Worm (Caenorhabditis elegans) whole organism, young adult: ENCODE measurements around the gene srlf-30.

Experiments used
- C17E4.6 ChIP-seq: fragments of 200-800 bp; sonication (Bioruptor generic); IDR thresholded peaks from 2 replicates; pipeline ENCODE4 v1.3.6; 2022; ENCODE audit warnings: missing genetic modification reagents, missing genetic modification characterization, missing compliant biosample characterization
- D2030.7 ChIP-seq: fragments of 200-800 bp; sonication (Bioruptor generic); IDR thresholded peaks from 2 replicates; pipeline ENCODE4 v1.3.6; 2022; ENCODE audit warnings: missing genetic modification reagents, missing genetic modification characterization, missing compliant biosample characterization
- F22D6.2 ChIP-seq: sonication (generic microtip); optimal IDR thresholded peaks from 2 replicates; lab custom pipeline; 2016; ENCODE audit warnings: mild to moderate bottlenecking, missing genetic modification characterization, missing compliant biosample characterization
- F37B4.10 ChIP-seq: fragments of 200-800 bp; sonication (Bioruptor generic); IDR thresholded peaks from 2 replicates; pipeline ENCODE4 v1.3.6; 2022; ENCODE audit warnings: missing genetic modification characterization, missing compliant biosample characterization
- F49E8.2 ChIP-seq: sonication (generic microtip); optimal IDR thresholded peaks from 3 replicates; lab custom pipeline; 2017; ENCODE audit warnings: missing genetic modification characterization, mild to moderate bottlenecking, missing compliant biosample characterization, antibody characterized with exemption, moderate library complexity; ENCODE audit not compliant: insufficient read depth
- Y67H2A.10 ChIP-seq: fragments of 200-800 bp; sonication (Bioruptor generic); conservative IDR thresholded peaks from 2 replicates; pipeline ENCODE4 v1.3.6; 2022; ENCODE audit warnings: missing genetic modification reagents, missing genetic modification characterization, missing compliant biosample characterization
- Y79H2A.3 ChIP-seq: fragments of 200-800 bp; sonication (Bioruptor generic); conservative IDR thresholded peaks from 2 replicates; pipeline ENCODE4 v1.3.6; 2022; ENCODE audit warnings: missing genetic modification reagents, missing genetic modification characterization, missing compliant biosample characterization
- ZK185.1 ChIP-seq: sonication (generic microtip); optimal IDR thresholded peaks from 2 replicates; lab custom pipeline; 2016; ENCODE audit warnings: mild to moderate bottlenecking, missing genetic modification characterization, missing compliant biosample characterization; ENCODE audit not compliant: poor library complexity, severe bottlenecking
- ama-1 ChIP-seq, 3 experiments: fragments of 150-350 bp in 1 of 3; sonication (generic microtip) in 2 of 3; optimal IDR thresholded peaks; 2 replicates each; lab custom pipeline; 2014 to 2018; ENCODE audit warnings: missing biosample characterization in 2 of 3, missing genetic modification characterization in 2 of 3, missing genetic modification reagents in 2 of 3
- athp-1 ChIP-seq: sonication (generic microtip); optimal IDR thresholded peaks from 2 replicates; lab custom pipeline; 2017; ENCODE audit warnings: mild to moderate bottlenecking, missing genetic modification characterization, missing compliant biosample characterization
- attf-6 ChIP-seq: fragments of 200-800 bp; sonication (Bioruptor generic); IDR thresholded peaks from 2 replicates; pipeline ENCODE4 v1.3.6; 2022; ENCODE audit warnings: missing genetic modification reagents, missing genetic modification characterization, missing compliant biosample characterization
- bed-1 ChIP-seq: fragments of 200-800 bp; sonication (Bioruptor generic); IDR thresholded peaks from 2 replicates; pipeline ENCODE4 v1.3.6; 2022; ENCODE audit warnings: missing genetic modification reagents, missing genetic modification characterization, missing compliant biosample characterization
- cebp-2 ChIP-seq: fragments of 200-800 bp; sonication (Bioruptor generic); IDR thresholded peaks from 2 replicates; pipeline ENCODE4 v1.3.6; 2022; ENCODE audit warnings: missing genetic modification characterization, missing compliant biosample characterization
- ceh-58 ChIP-seq: fragments of 200-800 bp; sonication (Bioruptor generic); IDR thresholded peaks from 2 replicates; pipeline ENCODE4 v1.3.6; 2022; ENCODE audit warnings: missing genetic modification characterization, missing compliant biosample characterization
- chd-7 ChIP-seq: sonication (generic microtip); optimal IDR thresholded peaks from 2 replicates; lab custom pipeline; 2016; ENCODE audit warnings: mild to moderate bottlenecking, missing genetic modification characterization, moderate library complexity, missing compliant biosample characterization
- egl-44 ChIP-seq: fragments of 200-800 bp; sonication (Bioruptor generic); IDR thresholded peaks from 2 replicates; pipeline ENCODE4 v1.3.6; 2022; ENCODE audit warnings: missing genetic modification reagents, missing genetic modification characterization, missing compliant biosample characterization
- egrh-3 ChIP-seq: fragments of 200-800 bp; sonication (Bioruptor generic); IDR thresholded peaks from 2 replicates; pipeline ENCODE4 v1.3.6; 2022; ENCODE audit warnings: missing genetic modification reagents, missing genetic modification characterization, missing compliant biosample characterization
- ekl-4 ChIP-seq: fragments of 200-800 bp; sonication (Bioruptor generic); IDR thresholded peaks from 2 replicates; pipeline ENCODE4 v1.3.6; 2022; ENCODE audit warnings: missing genetic modification reagents, missing genetic modification characterization, missing compliant biosample characterization
- hlh-12 ChIP-seq: sonication (generic microtip); optimal IDR thresholded peaks from 2 replicates; lab custom pipeline; 2016; ENCODE audit warnings: missing genetic modification characterization, missing compliant biosample characterization
- hmg-1.2 ChIP-seq: fragments of 200-800 bp; sonication (Bioruptor generic); IDR thresholded peaks from 2 replicates; pipeline ENCODE4 v1.3.6; 2022; ENCODE audit warnings: missing genetic modification reagents, missing genetic modification characterization, missing compliant biosample characterization
- let-526 ChIP-seq: fragments of 200-800 bp; sonication (Bioruptor generic); IDR thresholded peaks from 2 replicates; pipeline ENCODE4 v1.3.6; 2022; ENCODE audit warnings: missing genetic modification reagents, missing genetic modification characterization, missing compliant biosample characterization
- let-607 ChIP-seq, 2 experiments: fragments of 200-800 bp in 1 of 2; sonication (Bioruptor generic) in 1 of 2; sonication (generic microtip) in 1 of 2; optimal IDR thresholded peaks; 2 replicates each; lab custom pipeline; 2016 to 2018; ENCODE audit warnings: mild to moderate bottlenecking in 2 of 2, missing compliant biosample characterization in 2 of 2, missing genetic modification characterization in 2 of 2, moderate library complexity in 2 of 2, missing genotype in 1 of 2
- lsl-1 ChIP-seq: fragments of 200-800 bp; sonication (Bioruptor generic); optimal IDR thresholded peaks from 2 replicates; lab custom pipeline; 2018; ENCODE audit warnings: mild to moderate bottlenecking, missing genetic modification characterization, moderate library complexity, missing compliant biosample characterization
- madf-10 ChIP-seq: sonication (generic microtip); optimal IDR thresholded peaks from 2 replicates; lab custom pipeline; 2016; ENCODE audit warnings: mild to moderate bottlenecking, missing genetic modification characterization, missing compliant biosample characterization
- madf-8 ChIP-seq: fragments of 200-800 bp; sonication (Bioruptor generic); conservative IDR thresholded peaks from 2 replicates; pipeline ENCODE4 v1.3.6; 2022; ENCODE audit warnings: missing genetic modification reagents, missing genetic modification characterization, missing compliant biosample characterization
- mcd-1 ChIP-seq: fragments of 200-800 bp; sonication (Bioruptor generic); IDR thresholded peaks from 2 replicates; pipeline ENCODE4 v1.3.6; 2022; ENCODE audit warnings: missing genetic modification reagents, missing genetic modification characterization, missing compliant biosample characterization
- mes-4 ChIP-seq: sonication (generic microtip); optimal IDR thresholded peaks from 2 replicates; lab custom pipeline; 2016; ENCODE audit warnings: missing genotype, missing genetic modification characterization, missing compliant biosample characterization
- mxl-1 ChIP-seq: sonication (generic microtip); optimal IDR thresholded peaks from 2 replicates; lab custom pipeline; 2016; ENCODE audit warnings: missing genetic modification characterization, missing compliant biosample characterization
- nhr-120 ChIP-seq: fragments of 200-800 bp; sonication (Bioruptor generic); IDR thresholded peaks from 2 replicates; pipeline ENCODE4 v1.3.6; 2022; ENCODE audit warnings: missing genetic modification characterization, missing compliant biosample characterization
- nhr-90 ChIP-seq: sonication (generic microtip); optimal IDR thresholded peaks from 2 replicates; lab custom pipeline; 2016; ENCODE audit warnings: missing genotype, mild to moderate bottlenecking, missing genetic modification characterization, missing compliant biosample characterization
- rcor-1 ChIP-seq: fragments of 200-800 bp; sonication (Bioruptor generic); IDR thresholded peaks from 2 replicates; pipeline ENCODE4 v1.3.6; 2022; ENCODE audit warnings: missing genetic modification reagents, missing genetic modification characterization, missing compliant biosample characterization
- sdz-38 ChIP-seq: sonication (generic microtip); optimal IDR thresholded peaks from 2 replicates; lab custom pipeline; 2016; ENCODE audit warnings: missing genotype, missing genetic modification characterization, missing compliant biosample characterization
- sea-2 ChIP-seq: fragments of 200-800 bp; sonication (Bioruptor generic); IDR thresholded peaks from 2 replicates; pipeline ENCODE4 v1.3.6; 2022; ENCODE audit warnings: missing genetic modification characterization, missing compliant biosample characterization
- somi-1 ChIP-seq: fragments of 200-800 bp; sonication (Bioruptor generic); optimal IDR thresholded peaks from 2 replicates; lab custom pipeline; 2018; ENCODE audit warnings: mild to moderate bottlenecking, missing genetic modification characterization, missing compliant biosample characterization
- sptf-2 ChIP-seq: fragments of 200-800 bp; sonication (Bioruptor generic); optimal IDR thresholded peaks from 2 replicates; lab custom pipeline; 2018; ENCODE audit warnings: mild to moderate bottlenecking, missing genetic modification characterization, missing compliant biosample characterization
- tbx-9 ChIP-seq: sonication (generic microtip); optimal IDR thresholded peaks from 2 replicates; lab custom pipeline; 2016; ENCODE audit warnings: borderline replicate concordance, missing genetic modification characterization, inconsistent platforms, missing compliant biosample characterization
- zfh-2 ChIP-seq: fragments of 200-800 bp; sonication (Bioruptor generic); conservative IDR thresholded peaks from 2 replicates; pipeline ENCODE4 v1.3.6; 2022; ENCODE audit warnings: missing genetic modification reagents, missing genetic modification characterization, missing compliant biosample characterization
- zim-3 ChIP-seq: sonication (generic microtip); optimal IDR thresholded peaks from 2 replicates; lab custom pipeline; 2017; ENCODE audit warnings: mild to moderate bottlenecking, missing genetic modification characterization, moderate library complexity, missing compliant biosample characterization
- ztf-26 ChIP-seq: sonication (generic microtip); optimal IDR thresholded peaks from 2 replicates; lab custom pipeline; 2017; ENCODE audit warnings: missing genetic modification characterization, missing compliant biosample characterization

Gene srlf-30

DNA sequence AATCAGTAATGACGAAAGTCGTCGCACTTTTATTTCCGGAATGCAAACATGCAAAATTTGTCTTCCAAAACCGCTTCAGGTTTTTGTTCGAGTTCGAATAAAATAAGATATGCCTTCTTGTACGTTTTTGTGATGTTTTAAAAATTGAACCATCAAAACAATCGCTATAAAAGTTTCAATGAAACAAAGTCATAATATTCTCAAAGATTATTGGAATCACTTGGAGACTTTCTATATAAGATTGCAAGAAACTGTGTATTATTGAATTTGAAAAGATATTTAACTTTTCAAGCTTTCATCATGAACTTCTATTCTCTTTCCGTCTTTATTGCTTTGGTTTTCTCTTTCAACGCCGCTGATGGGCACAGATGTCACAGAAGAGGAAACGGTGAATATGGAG lies 23.3 kb upstream of the srlf-30 start, which contains the start of gene fipr-14:
Gene fipr-14 (plus strand): TSS at position 301 of the 400 bp plus-strand sequence.
- no peak for TF ChIP-seq chd-7 (tag; lab: Kevin White, UChicago)
- no peak for TF ChIP-seq Y79H2A.3 (GFP tag; lab: Robert Waterston, UW)
- no peak for TF ChIP-seq F22D6.2 (tag; lab: Kevin White, UChicago)
- no peak for TF ChIP-seq C17E4.6
- no peak for TF ChIP-seq rcor-1 (GFP tag; lab: Robert Waterston, UW)
- TF ChIP-seq let-607 (tag; optimal IDR thresholded peaks at IDR 0.05; lab: Kevin White, UChicago), result no peak
- TF ChIP-seq sdz-38, result no peak
- no peak for TF ChIP-seq zfh-2 (GFP tag; lab: Robert Waterston, UW)
- TF ChIP-seq nhr-90 (tag; lab: Kevin White, UChicago), result no peak
- no peak for TF ChIP-seq lsl-1 (GFP tag; lab: Kevin White, UChicago)
- no peak for TF ChIP-seq madf-8 (GFP tag; lab: Robert Waterston, UW)
- TF ChIP-seq mes-4 (tag; lab: Kevin White, UChicago), result no peak
- no peak for TF ChIP-seq egl-44 (GFP tag; lab: Robert Waterston, UW)
- no peak for TF ChIP-seq somi-1 (GFP tag; lab: Kevin White, UChicago)

DNA sequence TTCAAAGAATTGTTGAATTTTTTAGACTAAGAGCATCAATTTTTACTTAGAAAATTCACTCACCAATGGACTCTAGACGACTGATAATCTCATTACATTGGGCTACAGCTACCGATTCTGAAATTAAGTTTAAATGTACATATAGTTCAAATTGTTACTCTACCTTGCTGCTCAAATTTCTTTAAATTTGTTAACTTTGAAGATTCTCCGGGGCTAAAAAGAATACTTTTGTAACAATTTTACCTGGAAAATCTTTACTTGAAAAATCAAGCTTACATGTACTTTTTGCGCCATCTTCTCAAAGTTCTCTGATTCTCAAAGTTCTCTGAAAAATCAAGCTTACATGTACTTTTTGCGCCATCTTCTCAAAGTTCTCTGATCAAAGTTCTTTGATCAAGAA lies 20.6 kb upstream of the srlf-30 start, which contains the start of gene sdz-13:
Gene sdz-13 (minus strand): TSS at position 101 of the 400 bp plus-strand sequence.
- TF ChIP-seq let-526 (GFP tag; lab: Robert Waterston, UW) (no peak), sptf-2 (GFP tag; lab: Kevin White, UChicago) (no peak), tbx-9 (no peak), ztf-26 (tag; lab: Kevin White, UChicago) (no peak), bed-1 (GFP tag; lab: Robert Waterston, UW) (no peak), mxl-1 (tag; lab: Kevin White, UChicago) (no peak), ekl-4 (GFP tag; lab: Robert Waterston, UW) (no peak), hmg-1.2 (GFP tag; lab: Robert Waterston, UW) (no peak), athp-1 (tag; lab: Kevin White, UChicago) (no peak), mcd-1 (GFP tag; lab: Robert Waterston, UW) (no peak)

- no peak for TF ChIP-seq sea-2 (GFP tag; lab: Robert Waterston, UW)
- no peak for TF ChIP-seq hlh-12 (tag; lab: Kevin White, UChicago)
- no peak for TF ChIP-seq zim-3 (tag; lab: Kevin White, UChicago)
- no peak for TF ChIP-seq ZK185.1
- TF ChIP-seq attf-6, result no peak
- no peak for TF ChIP-seq cebp-2 (GFP tag; lab: Robert Waterston, UW)
- TF ChIP-seq egrh-3 (GFP tag; lab: Robert Waterston, UW), result no peak
- no peak for TF ChIP-seq ama-1 (optimal IDR thresholded peaks at IDR 0.05; lab: Kevin White, UChicago)
- TF ChIP-seq ama-1 (GFP tag; optimal IDR thresholded peaks at IDR 0.05; lab: Kevin White, UChicago), result no peak
- no peak for TF ChIP-seq Y67H2A.10
- no peak for TF ChIP-seq D2030.7 (GFP tag; lab: Robert Waterston, UW)
- TF ChIP-seq nhr-120, result no peak
- TF ChIP-seq F37B4.10 (GFP tag; lab: Robert Waterston, UW), result no peak
- TF ChIP-seq madf-10, result no peak
- no peak for TF ChIP-seq F49E8.2 (tag; lab: Kevin White, UChicago)
- TF ChIP-seq ceh-58 (GFP tag; lab: Robert Waterston, UW), result no peak
- TF ChIP-seq, all 124 proteins: peak for 0
Measured at ce11 chrIV:10880264-10880663, 19.9 kb upstream of the srlf-30 start, which contains the start of gene fipr-15. Gene fipr-15 (plus strand): TSS chrIV:10880564.
